Fruit fly (Drosophila melanogaster) whole organism, prepupa: ENCODE measurements around the gene CG11723.

Experiments used
- Blimp-1 ChIP-seq: fragments of 200-800 bp; sonication (Bioruptor generic); optimal IDR thresholded peaks from 3 replicates; lab custom pipeline; 2017; ENCODE audit warnings: missing biosample characterization, missing genetic modification characterization, mild to moderate bottlenecking, moderate library complexity, missing genetic modification reagents
- CG10631 ChIP-seq: fragments of 200-800 bp; sonication (Bioruptor generic); optimal IDR thresholded peaks from 2 replicates; lab custom pipeline; 2016; ENCODE audit warnings: missing biosample characterization, missing genetic modification characterization
- CG10669 ChIP-seq: fragments of 200-800 bp; sonication (Bioruptor generic); optimal IDR thresholded peaks from 3 replicates; lab custom pipeline; 2018; ENCODE audit warnings: missing biosample characterization, mild to moderate bottlenecking, missing genetic modification characterization, moderate library complexity
- CG11294 ChIP-seq: fragments of 200-800 bp; sonication (Bioruptor generic); IDR thresholded peaks from 2 replicates; pipeline ENCODE4 v1.3.6; 2022; ENCODE audit warnings: missing biosample characterization, missing genetic modification characterization
- CG11902 ChIP-seq: fragments of 200-800 bp; sonication (Bioruptor generic); optimal IDR thresholded peaks from 3 replicates; lab custom pipeline; 2016; ENCODE audit warnings: missing biosample characterization, missing genetic modification characterization
- CG15336 ChIP-seq: fragments of 200-800 bp; sonication (Bioruptor generic); IDR thresholded peaks from 2 replicates; pipeline ENCODE4 v1.3.6; 2022; ENCODE audit warnings: missing biosample characterization, missing genetic modification characterization
- CG1621 ChIP-seq: fragments of 200-800 bp; sonication (Bioruptor generic); optimal IDR thresholded peaks from 3 replicates; lab custom pipeline; 2018; ENCODE audit warnings: missing biosample characterization, mild to moderate bottlenecking, missing genetic modification characterization
- CG16779 ChIP-seq: fragments of 200-800 bp; sonication (Bioruptor generic); optimal IDR thresholded peaks from 3 replicates; lab custom pipeline; 2017; ENCODE audit warnings: missing biosample characterization, mild to moderate bottlenecking, missing genetic modification characterization
- CG31627 ChIP-seq: fragments of 200-800 bp; sonication (Bioruptor generic); optimal IDR thresholded peaks from 3 replicates; lab custom pipeline; 2016; ENCODE audit warnings: missing biosample characterization, missing genetic modification characterization
- CG32006 ChIP-seq: fragments of 200-800 bp; sonication (Bioruptor generic); optimal IDR thresholded peaks from 3 replicates; lab custom pipeline; 2017; ENCODE audit warnings: missing biosample characterization, mild to moderate bottlenecking, missing genetic modification characterization
- CG34406 ChIP-seq: fragments of 200-800 bp; sonication (Bioruptor generic); optimal IDR thresholded peaks from 3 replicates; lab custom pipeline; 2016; ENCODE audit warnings: missing biosample characterization, missing genetic modification characterization
- CG3919 ChIP-seq: fragments of 200-800 bp; sonication (Bioruptor generic); optimal IDR thresholded peaks from 3 replicates; lab custom pipeline; 2016; ENCODE audit warnings: missing biosample characterization, missing genetic modification characterization
- CG6163 ChIP-seq: fragments of 200-800 bp; sonication (Bioruptor generic); IDR thresholded peaks from 3 replicates; pipeline ENCODE4 v1.3.6; 2022; ENCODE audit warnings: missing biosample characterization, missing genetic modification characterization
- CG6276 ChIP-seq: fragments of 200-800 bp; sonication (Bioruptor generic); optimal IDR thresholded peaks from 2 replicates; lab custom pipeline; 2017; ENCODE audit warnings: missing biosample characterization, mild to moderate bottlenecking, missing genetic modification characterization
- CG6792 ChIP-seq: fragments of 200-800 bp; sonication (Bioruptor generic); optimal IDR thresholded peaks from 3 replicates; lab custom pipeline; 2016; ENCODE audit warnings: missing biosample characterization, missing genetic modification characterization
- CG6808 ChIP-seq: fragments of 200-800 bp; sonication (Bioruptor generic); optimal IDR thresholded peaks from 3 replicates; lab custom pipeline; 2017; ENCODE audit warnings: missing biosample characterization, missing genetic modification characterization, mild to moderate bottlenecking, moderate library complexity, missing genetic modification reagents
- CG7368 ChIP-seq: fragments of 200-800 bp; sonication (Bioruptor generic); optimal IDR thresholded peaks from 3 replicates; lab custom pipeline; 2016; ENCODE audit warnings: missing biosample characterization, missing genetic modification characterization
- CG8119 ChIP-seq: fragments of 200-800 bp; sonication (Bioruptor generic); IDR thresholded peaks from 3 replicates; pipeline ENCODE4 v1.3.6; 2022; ENCODE audit warnings: missing biosample characterization, missing genetic modification characterization
- CG8632 ChIP-seq: fragments of 200-800 bp; sonication (Bioruptor generic); optimal IDR thresholded peaks from 3 replicates; lab custom pipeline; 2016; ENCODE audit warnings: missing biosample characterization, missing genetic modification characterization
- CG9139 ChIP-seq: fragments of 200-800 bp; sonication (Bioruptor generic); optimal IDR thresholded peaks from 3 replicates; lab custom pipeline; 2017; ENCODE audit warnings: missing biosample characterization, mild to moderate bottlenecking, missing genetic modification characterization
- Eip75B ChIP-seq: fragments of 200-800 bp; sonication (Bioruptor generic); optimal IDR thresholded peaks from 3 replicates; lab custom pipeline; 2016; ENCODE audit warnings: missing biosample characterization, missing genetic modification characterization
- Eip78C ChIP-seq: fragments of 200-800 bp; sonication (Bioruptor generic); peaks from one replicate; lab custom pipeline; 2016; ENCODE audit warnings: missing biosample characterization, missing genetic modification characterization
- Ets21C ChIP-seq: fragments of 200-800 bp; sonication (Bioruptor generic); optimal IDR thresholded peaks from 3 replicates; lab custom pipeline; 2016; ENCODE audit warnings: missing biosample characterization, missing genetic modification characterization
- Ets96B ChIP-seq: fragments of 200-800 bp; optimal IDR thresholded peaks from 2 replicates; lab custom pipeline; 2019; ENCODE audit warnings: missing biosample characterization, mild to moderate bottlenecking, missing genetic modification characterization, moderate library complexity
- Gug ChIP-seq: fragments of 200-800 bp; sonication (Bioruptor generic); IDR thresholded peaks from 2 replicates; pipeline ENCODE4 v1.3.6; 2022; ENCODE audit warnings: missing biosample characterization, missing genetic modification characterization
- Hr38 ChIP-seq: sonication (Bioruptor generic); optimal IDR thresholded peaks from 2 replicates; lab custom pipeline; 2016; ENCODE audit warnings: missing biosample characterization, missing genetic modification characterization
- Hr39 ChIP-seq: fragments of 200-800 bp; sonication (Bioruptor generic); optimal IDR thresholded peaks from 2 replicates; lab custom pipeline; 2016; ENCODE audit warnings: missing biosample characterization, missing genetic modification characterization
- Lpt ChIP-seq: fragments of 200-800 bp; sonication (Bioruptor generic); optimal IDR thresholded peaks from 3 replicates; lab custom pipeline; 2016; ENCODE audit warnings: missing biosample characterization, missing genetic modification characterization
- Met ChIP-seq: fragments of 200-800 bp; sonication (Bioruptor generic); optimal IDR thresholded peaks from 3 replicates; lab custom pipeline; 2016; ENCODE audit warnings: missing biosample characterization, missing genetic modification characterization
- OdsH ChIP-seq: fragments of 200-800 bp; sonication (Bioruptor generic); optimal IDR thresholded peaks from 3 replicates; lab custom pipeline; 2016; ENCODE audit warnings: missing biosample characterization, missing genetic modification characterization
- Smox ChIP-seq: fragments of 200-800 bp; sonication (Bioruptor generic); optimal IDR thresholded peaks from 3 replicates; lab custom pipeline; 2016; ENCODE audit warnings: missing biosample characterization, missing genetic modification characterization
- Sox102F ChIP-seq: fragments of 200-800 bp; sonication (Bioruptor generic); optimal IDR thresholded peaks from 2 replicates; lab custom pipeline; 2016; ENCODE audit warnings: missing biosample characterization, mild to moderate bottlenecking, missing genetic modification characterization
- Sox15 ChIP-seq: fragments of 200-800 bp; sonication (Bioruptor generic); optimal IDR thresholded peaks from 3 replicates; lab custom pipeline; 2016; ENCODE audit warnings: missing biosample characterization, missing genetic modification characterization
- acj6 ChIP-seq: fragments of 200-800 bp; sonication (Bioruptor generic); optimal IDR thresholded peaks from 3 replicates; lab custom pipeline; 2016; ENCODE audit warnings: missing biosample characterization, missing genetic modification characterization
- cyc ChIP-seq: fragments of 200-800 bp; sonication (Bioruptor generic); optimal IDR thresholded peaks from 3 replicates; lab custom pipeline; 2016; ENCODE audit warnings: missing biosample characterization, missing genetic modification characterization
- dac ChIP-seq: fragments of 200-800 bp; sonication (Bioruptor generic); optimal IDR thresholded peaks from 2 replicates; lab custom pipeline; 2017; ENCODE audit warnings: missing biosample characterization, mild to moderate bottlenecking, missing genetic modification characterization
- dsx ChIP-seq: fragments of 200-800 bp; optimal IDR thresholded peaks from 3 replicates; lab custom pipeline; 2019; ENCODE audit warnings: missing biosample characterization, mild to moderate bottlenecking, missing genetic modification characterization, moderate library complexity; ENCODE audit not compliant: poor library complexity, severe bottlenecking
- esn ChIP-seq: fragments of 200-800 bp; sonication (Bioruptor generic); optimal IDR thresholded peaks from 2 replicates; lab custom pipeline; 2016; ENCODE audit warnings: missing biosample characterization, mild to moderate bottlenecking, missing genetic modification characterization, moderate library complexity
- fd59A ChIP-seq: fragments of 200-800 bp; sonication (Bioruptor generic); optimal IDR thresholded peaks from 2 replicates; lab custom pipeline; 2017; ENCODE audit warnings: missing biosample characterization, mild to moderate bottlenecking, missing genetic modification characterization, missing genetic modification reagents
- fd85E ChIP-seq: fragments of 200-800 bp; sonication (Bioruptor generic); optimal IDR thresholded peaks from 3 replicates; lab custom pipeline; 2016; ENCODE audit warnings: missing biosample characterization, missing genetic modification characterization
- fkh ChIP-seq: fragments of 200-800 bp; sonication (Bioruptor generic); optimal IDR thresholded peaks from 3 replicates; lab custom pipeline; 2017; ENCODE audit warnings: missing biosample characterization, mild to moderate bottlenecking, missing genetic modification characterization, moderate library complexity
- lz ChIP-seq: fragments of 200-800 bp; sonication (Bioruptor generic); optimal IDR thresholded peaks from 3 replicates; lab custom pipeline; 2016; ENCODE audit warnings: missing biosample characterization, missing genetic modification characterization
- pdm3 ChIP-seq: fragments of 200-800 bp; sonication (Bioruptor generic); optimal IDR thresholded peaks from 3 replicates; lab custom pipeline; 2016; ENCODE audit warnings: missing biosample characterization, missing genetic modification characterization
- salr ChIP-seq, 2 experiments: fragments of 200-800 bp; sonication (Bioruptor generic); optimal IDR thresholded peaks; 3 replicates each; lab custom pipeline; 2016 to 2018; ENCODE audit warnings: missing biosample characterization in 2 of 2, missing genetic modification characterization in 2 of 2, mild to moderate bottlenecking in 1 of 2
- spab ChIP-seq: fragments of 200-800 bp; sonication (Bioruptor generic); optimal IDR thresholded peaks from 2 replicates; lab custom pipeline; 2017; ENCODE audit warnings: missing biosample characterization, mild to moderate bottlenecking, missing genetic modification characterization, missing genetic modification reagents
- ss ChIP-seq, 2 experiments: fragments of 200-800 bp; sonication (Bioruptor generic); optimal IDR thresholded peaks; 2 replicates in 1 of 2; 3 replicates in 1 of 2; lab custom pipeline; 2017 to 2018; ENCODE audit warnings: mild to moderate bottlenecking in 2 of 2, missing biosample characterization in 2 of 2, missing genetic modification characterization in 2 of 2, moderate library complexity in 1 of 2
- svp ChIP-seq: fragments of 200-800 bp; sonication (Bioruptor generic); peaks from one replicate; lab custom pipeline; 2016; ENCODE audit warnings: missing biosample characterization, missing genetic modification characterization
- topi ChIP-seq: fragments of 200-800 bp; sonication (Bioruptor generic); optimal IDR thresholded peaks from 3 replicates; lab custom pipeline; 2016; ENCODE audit warnings: missing biosample characterization, missing genetic modification characterization
- vri ChIP-seq: fragments of 200-800 bp; sonication (Bioruptor generic); optimal IDR thresholded peaks from 3 replicates; lab custom pipeline; 2016; ENCODE audit warnings: missing biosample characterization, mild to moderate bottlenecking, missing genetic modification characterization

CG11723 gene

DNA sequence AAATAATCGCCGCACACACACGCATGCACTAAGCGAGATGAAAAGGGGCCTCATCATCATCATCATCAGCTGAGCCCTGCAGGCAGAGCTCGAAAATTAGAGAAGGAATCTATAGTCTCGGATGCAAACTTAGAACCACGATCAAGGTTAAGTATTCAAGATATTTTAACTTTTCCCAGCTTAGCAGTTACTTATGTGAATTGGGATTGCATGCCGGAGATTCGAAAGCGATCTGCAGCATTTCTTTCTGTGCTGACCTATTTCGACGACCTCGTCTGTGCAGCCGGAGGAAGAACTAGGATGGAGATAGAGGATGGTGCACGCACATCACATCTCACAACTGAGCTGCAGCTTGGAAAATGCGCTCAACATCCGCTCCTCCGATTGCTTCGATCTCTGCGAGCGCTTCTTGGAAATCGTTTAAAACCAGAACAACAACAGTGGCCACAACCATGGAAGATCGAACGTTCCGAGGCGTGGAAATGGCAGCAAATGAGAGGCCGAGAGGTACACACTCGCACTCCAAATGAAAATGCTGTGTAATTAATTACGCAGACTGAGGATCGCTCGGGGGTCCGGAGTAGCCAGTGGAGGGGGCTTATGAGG lies 35.8 kb upstream of the CG11723 start (continued):
- peak; percentile 66 for TF ChIP-seq CG15336 (GFP tag; lab: Robert Waterston, UW)
- no peak for TF ChIP-seq Sox102F (GFP tag; lab: Kevin White, UChicago)
- peak; percentile 89 for TF ChIP-seq CG6163 (GFP tag; lab: Robert Waterston, UW)
- peak; percentile 82 for TF ChIP-seq Ets96B (tag; lab: Kevin White, UChicago)
- TF ChIP-seq CG34406 = peak; percentile 0
- TF ChIP-seq, all 60 proteins: peak for 37

DNA sequence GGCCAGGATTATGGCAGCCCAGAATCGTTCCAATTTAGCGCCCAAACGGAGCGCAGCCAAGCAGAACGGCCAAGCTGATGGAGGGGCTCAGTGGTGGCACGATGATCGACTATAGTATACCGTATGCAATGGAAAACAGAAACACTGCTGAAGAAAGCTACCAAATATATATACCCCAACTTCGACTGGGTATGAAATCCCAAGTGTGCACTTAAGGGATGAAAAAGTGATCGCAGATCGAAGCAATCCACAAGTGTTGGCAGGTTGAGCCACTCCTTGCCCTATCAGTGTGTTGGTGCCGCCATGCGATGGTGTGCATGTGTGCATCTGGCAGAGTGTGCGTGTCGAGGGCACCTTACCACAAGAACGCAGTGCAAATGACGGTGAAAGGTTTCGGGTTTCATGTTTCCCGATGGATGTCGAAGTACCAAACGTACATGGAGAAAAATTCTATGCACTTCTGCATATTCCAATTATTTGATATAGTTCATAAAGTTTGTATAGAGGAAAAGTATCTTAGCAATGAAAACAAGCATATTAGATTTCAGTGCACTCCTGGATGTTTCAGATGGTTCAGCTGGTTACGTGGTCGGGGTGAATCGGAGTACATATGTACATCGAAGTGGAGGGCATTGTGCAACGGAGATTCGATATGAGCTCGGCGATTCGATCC lies 35.0 kb upstream of the CG11723 start:
- TF ChIP-seq acj6 (GFP tag; lab: Kevin White, UChicago) (no peak), vri (GFP tag; lab: Kevin White, UChicago) (peak; percentile 20), Sox15 (GFP tag; lab: Kevin White, UChicago) (no peak), Lpt (no peak), Eip75B (GFP tag; lab: Kevin White, UChicago) (peak; percentile 9), salr (GFP tag; optimal IDR thresholded peaks at IDR 0.05; lab: Kevin White, UChicago) (no peak), CG1621 (tag; lab: Kevin White, UChicago) (no peak), CG6808 (GFP tag; lab: Kevin White, UChicago) (no peak), CG3919 (GFP tag; lab: Kevin White, UChicago) (no peak), fd85E (no peak), Eip78C (GFP tag; lab: Kevin White, UChicago) (peak; percentile 41), Ets96B (tag; lab: Kevin White, UChicago) (no peak), Blimp-1 (GFP tag; lab: Kevin White, UChicago) (no peak), Hr38 (no peak), fkh (no peak), CG11294 (GFP tag; lab: Robert Waterston, UW) (no peak), esn (GFP tag; lab: Kevin White, UChicago) (peak; percentile 48), CG32006 (GFP tag; lab: Kevin White, UChicago) (no peak), lz (peak; percentile 6), CG8119 (GFP tag; lab: Robert Waterston, UW) (no peak), dac (GFP tag; lab: Kevin White, UChicago) (no peak), OdsH (GFP tag; lab: Kevin White, UChicago) (no peak), Ets21C (GFP tag; lab: Kevin White, UChicago) (peak; percentile 11), ss (GFP tag; optimal IDR thresholded peaks at IDR 0.05; lab: Kevin White, UChicago) (peak in 1 of 2 experiments; percentile 60), dsx (GFP tag; lab: Kevin White, UChicago) (no peak), Hr39 (peak; percentile 8), CG7368 (GFP tag; lab: Kevin White, UChicago) (no peak), CG9139 (GFP tag; lab: Kevin White, UChicago) (no peak), CG8632 (GFP tag; lab: Kevin White, UChicago) (no peak), spab (GFP tag; lab: Kevin White, UChicago) (no peak), cyc (GFP tag; lab: Kevin White, UChicago) (no peak), CG10669 (no peak), fd59A (no peak), CG6276 (GFP tag; lab: Kevin White, UChicago) (no peak), Met (GFP tag; lab: Kevin White, UChicago) (peak; percentile 6), CG10631 (no peak), Gug (no peak), CG11902 (GFP tag; lab: Kevin White, UChicago) (no peak), pdm3 (no peak), Smox (GFP tag; lab: Kevin White, UChicago) (peak; percentile 11), CG16779 (tag; lab: Kevin White, UChicago) (no peak), CG31627 (GFP tag; lab: Kevin White, UChicago) (peak; percentile 21), svp (GFP tag; lab: Kevin White, UChicago) (peak; percentile 69), CG6792 (peak; percentile 4), topi (GFP tag; lab: Kevin White, UChicago) (no peak)
